Worm (Caenorhabditis elegans): ENCODE results near the gene str-4.

The str-4 gene

DNA sequence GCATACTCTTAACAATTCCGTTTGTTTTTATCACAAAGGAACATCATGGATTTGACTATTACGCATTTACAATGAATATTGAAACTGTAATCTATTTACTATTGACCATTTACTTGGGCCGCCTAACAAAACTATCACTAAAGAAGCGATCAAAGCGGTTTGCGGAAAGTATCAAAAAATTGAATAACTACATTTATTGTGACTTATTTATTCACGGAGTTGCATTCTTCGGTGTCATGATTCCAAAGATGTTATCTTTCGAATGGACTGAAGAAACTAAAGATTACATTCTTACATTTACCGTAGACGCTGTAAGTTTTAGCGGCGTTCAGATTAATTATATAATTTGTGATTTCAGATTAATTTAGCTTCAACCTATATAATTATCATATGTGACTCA, 24.7 kb upstream of the str-4 start:
- TF ChIP-seq aly-1 (tag; optimal IDR thresholded peaks at IDR 0.05) (no peak), flt-1 (GFP tag; IDR thresholded peaks at IDR 0.05) (no peak), pes-1 (GFP tag; IDR thresholded peaks at IDR 0.05) (no peak), tra-4 (tag; optimal IDR thresholded peaks at IDR 0.05) (no peak), tbx-37 (GFP tag; conservative IDR thresholded peaks at IDR 0.05) (no peak)

- no peak for TF ChIP-seq sea-1 (GFP tag; conservative IDR thresholded peaks at IDR 0.05)
- TF ChIP-seq hmbx-1 (tag; optimal IDR thresholded peaks at IDR 0.05): no peak
- no peak for TF ChIP-seq tra-4 (tag; optimal IDR thresholded peaks at IDR 0.05)
- TF ChIP-seq tbx-11 (GFP tag; IDR thresholded peaks at IDR 0.05): no peak
- TF ChIP-seq pes-1 (GFP tag; IDR thresholded peaks at IDR 0.05): no peak
- TF ChIP-seq B0310.2 (tag; optimal IDR thresholded peaks at IDR 0.05): no peak
- no peak for TF ChIP-seq ets-7 (tag; optimal IDR thresholded peaks at IDR 0.05)
- no peak for TF ChIP-seq hnd-1 (tag; optimal IDR thresholded peaks at IDR 0.05)
- no peak for TF ChIP-seq ceh-13 (GFP tag; optimal IDR thresholded peaks at IDR 0.05)
- TF ChIP-seq ama-1 (optimal IDR thresholded peaks at IDR 0.05): no peak
- TF ChIP-seq flt-1 (GFP tag; IDR thresholded peaks at IDR 0.05): no peak
- no peak for TF ChIP-seq aly-1 (tag; optimal IDR thresholded peaks at IDR 0.05)
- TF ChIP-seq F13C5.2 (tag; optimal IDR thresholded peaks at IDR 0.05): no peak
- TF ChIP-seq hmg-4 (GFP tag; optimal IDR thresholded peaks at IDR 0.05): no peak
- TF ChIP-seq scrt-1 (GFP tag; IDR thresholded peaks at IDR 0.05): no peak
- no peak for TF ChIP-seq ceh-36 (tag; optimal IDR thresholded peaks at IDR 0.05)
Measured at ce11 chrV:13363415-13363814, 23.9 kb upstream of the str-4 start, which contains the start of gene srg-46. srg-46 (plus strand) TSS chrV:13363715.

DNA sequence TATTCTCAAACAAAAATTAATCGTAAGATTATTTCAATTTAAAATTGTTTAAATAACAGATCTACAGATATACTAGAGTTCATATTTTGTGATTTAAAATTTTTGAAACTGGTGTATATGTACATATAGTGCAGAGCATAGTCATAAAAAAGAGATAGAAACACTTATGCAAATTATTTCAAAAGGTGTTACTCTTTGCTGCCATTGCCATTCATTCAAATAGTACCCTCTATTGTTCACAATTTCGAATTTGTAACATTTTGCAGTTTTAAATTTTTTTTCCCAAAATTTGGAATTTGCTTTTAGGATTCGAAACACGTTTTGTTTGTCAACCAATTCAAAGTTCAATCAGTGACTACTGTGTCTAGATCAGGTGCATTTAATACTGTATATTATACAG, 20.7 kb upstream of the str-4 start, which contains the start of gene F32H5.4:
Gene F32H5.4 (plus strand): TSS at position 301 of the 400 bp plus-strand sequence.
- no peak for TF ChIP-seq hnd-1 (tag; optimal IDR thresholded peaks at IDR 0.05)
- no peak for TF ChIP-seq aly-1 (tag; optimal IDR thresholded peaks at IDR 0.05)
- TF ChIP-seq hmbx-1 (tag; optimal IDR thresholded peaks at IDR 0.05): no peak
- TF ChIP-seq ceh-13 (GFP tag; optimal IDR thresholded peaks at IDR 0.05): no peak
- no peak for TF ChIP-seq ama-1 (optimal IDR thresholded peaks at IDR 0.05)
- TF ChIP-seq tbx-37 (GFP tag; conservative IDR thresholded peaks at IDR 0.05): no peak
- TF ChIP-seq scrt-1 (GFP tag; IDR thresholded peaks at IDR 0.05): no peak
- no peak for TF ChIP-seq sea-1 (GFP tag; conservative IDR thresholded peaks at IDR 0.05)
- TF ChIP-seq ceh-36 (tag; optimal IDR thresholded peaks at IDR 0.05): no peak
- TF ChIP-seq tbx-11 (GFP tag; IDR thresholded peaks at IDR 0.05): no peak
- no peak for TF ChIP-seq hmg-4 (GFP tag; optimal IDR thresholded peaks at IDR 0.05)
- TF ChIP-seq pes-1 (GFP tag; IDR thresholded peaks at IDR 0.05): no peak
- no peak for TF ChIP-seq B0310.2 (tag; optimal IDR thresholded peaks at IDR 0.05)
- no peak for TF ChIP-seq F13C5.2 (tag; optimal IDR thresholded peaks at IDR 0.05)
- no peak for TF ChIP-seq ets-7 (tag; optimal IDR thresholded peaks at IDR 0.05)

ce11 chrV:13358823-13359592, 19.5 kb upstream of the str-4 start, which contains the start of gene F32H5.3:
F32H5.3 (plus strand) TSS chrV:13359335.
- TF ChIP-seq tbx-37 (GFP tag; conservative IDR thresholded peaks at IDR 0.05): no peak
- no peak for TF ChIP-seq F13C5.2 (tag; optimal IDR thresholded peaks at IDR 0.05)
- TF ChIP-seq scrt-1 (GFP tag; IDR thresholded peaks at IDR 0.05): no peak
- no peak for TF ChIP-seq ceh-36 (tag; optimal IDR thresholded peaks at IDR 0.05)
- TF ChIP-seq aly-1 (tag; optimal IDR thresholded peaks at IDR 0.05): no peak
- no peak for TF ChIP-seq B0310.2 (tag; optimal IDR thresholded peaks at IDR 0.05)
- TF ChIP-seq hmbx-1 (tag; optimal IDR thresholded peaks at IDR 0.05): no peak
- TF ChIP-seq hmg-4 (GFP tag; optimal IDR thresholded peaks at IDR 0.05): no peak
- TF ChIP-seq tra-4 (tag; optimal IDR thresholded peaks at IDR 0.05): no peak
- TF ChIP-seq hnd-1 (tag; optimal IDR thresholded peaks at IDR 0.05): no peak

DNA sequence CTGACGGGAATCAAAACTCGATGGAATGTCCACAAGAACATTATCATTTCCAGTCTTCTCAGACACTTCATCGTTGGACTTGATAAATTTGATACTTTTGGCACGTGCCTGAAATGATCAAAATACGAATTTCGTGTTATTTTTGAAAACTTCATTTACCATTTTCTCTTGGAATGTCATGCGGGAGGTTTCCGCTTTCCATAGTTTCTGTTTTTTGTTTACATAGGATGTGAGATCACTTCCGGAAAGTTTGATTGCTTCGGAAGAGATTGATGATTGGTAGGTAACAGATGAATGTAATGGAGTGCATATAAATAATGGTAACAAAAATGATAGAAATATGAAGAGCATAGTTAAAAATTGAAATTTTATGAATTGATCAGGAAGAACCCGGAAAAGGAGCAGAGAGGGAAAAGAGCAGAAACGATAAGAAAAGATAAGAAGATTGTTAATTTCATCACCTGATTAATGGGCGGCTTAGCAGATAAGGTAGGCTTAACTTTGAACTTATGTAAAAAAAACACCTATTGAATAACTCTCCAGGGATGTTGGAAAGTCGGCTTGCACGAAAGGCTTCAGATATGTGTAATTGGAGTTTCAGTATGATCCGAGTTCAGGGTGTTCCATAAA, 18.2 kb upstream of the str-4 start, which contains the start of gene F32H5.1:
Gene F32H5.1 (minus strand): TSS at position 386 of the 630 bp plus-strand sequence.
- TF ChIP-seq flt-1 (GFP tag; IDR thresholded peaks at IDR 0.05): no peak
- no peak for TF ChIP-seq B0310.2 (tag; optimal IDR thresholded peaks at IDR 0.05)
- no peak for TF ChIP-seq aly-1 (tag; optimal IDR thresholded peaks at IDR 0.05)
- TF ChIP-seq ceh-36 (tag; optimal IDR thresholded peaks at IDR 0.05): no peak
- no peak for TF ChIP-seq tbx-37 (GFP tag; conservative IDR thresholded peaks at IDR 0.05)
- no peak for TF ChIP-seq hmbx-1 (tag; optimal IDR thresholded peaks at IDR 0.05)
- TF ChIP-seq ceh-13 (GFP tag; optimal IDR thresholded peaks at IDR 0.05): no peak
- TF ChIP-seq hnd-1 (tag; optimal IDR thresholded peaks at IDR 0.05): no peak
- no peak for TF ChIP-seq tra-4 (tag; optimal IDR thresholded peaks at IDR 0.05)
- TF ChIP-seq scrt-1 (GFP tag; IDR thresholded peaks at IDR 0.05): no peak

DNA sequence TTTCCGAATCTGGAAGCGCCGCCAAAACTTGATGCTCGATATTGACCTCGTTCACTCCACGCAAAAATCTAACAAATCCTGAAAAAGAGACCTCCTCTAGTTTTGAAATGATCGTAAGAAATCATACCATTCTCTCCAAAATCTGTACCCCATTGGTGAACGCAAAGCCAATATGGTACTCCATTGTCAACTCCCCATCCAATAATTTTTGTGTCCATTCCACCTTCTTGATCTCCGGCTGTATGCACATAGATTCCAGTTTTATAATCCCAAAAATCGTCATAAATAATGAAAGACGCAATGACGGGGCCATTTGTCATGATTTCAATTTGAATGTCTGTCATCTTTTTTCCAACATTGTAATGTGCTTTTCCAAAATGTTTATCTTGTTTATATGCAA, 16.7 kb upstream of the str-4 start:
- no peak for TF ChIP-seq tbx-37 (GFP tag; conservative IDR thresholded peaks at IDR 0.05)
- no peak for TF ChIP-seq hmbx-1 (tag; optimal IDR thresholded peaks at IDR 0.05)
- TF ChIP-seq ceh-36 (tag; optimal IDR thresholded peaks at IDR 0.05): no peak
- TF ChIP-seq ama-1 (optimal IDR thresholded peaks at IDR 0.05): no peak
- no peak for TF ChIP-seq sea-1 (GFP tag; conservative IDR thresholded peaks at IDR 0.05)
- no peak for TF ChIP-seq F13C5.2 (tag; optimal IDR thresholded peaks at IDR 0.05)
- TF ChIP-seq ceh-13 (GFP tag; optimal IDR thresholded peaks at IDR 0.05): no peak
- TF ChIP-seq tbx-11 (GFP tag; IDR thresholded peaks at IDR 0.05): no peak
- TF ChIP-seq hnd-1 (tag; optimal IDR thresholded peaks at IDR 0.05): no peak
- no peak for TF ChIP-seq scrt-1 (GFP tag; IDR thresholded peaks at IDR 0.05)
- no peak for TF ChIP-seq hmg-4 (GFP tag; optimal IDR thresholded peaks at IDR 0.05)
- no peak for TF ChIP-seq flt-1 (GFP tag; IDR thresholded peaks at IDR 0.05)
- TF ChIP-seq tra-4 (tag; optimal IDR thresholded peaks at IDR 0.05): no peak
- no peak for TF ChIP-seq aly-1 (tag; optimal IDR thresholded peaks at IDR 0.05)
- TF ChIP-seq pes-1 (GFP tag; IDR thresholded peaks at IDR 0.05): no peak

DNA sequence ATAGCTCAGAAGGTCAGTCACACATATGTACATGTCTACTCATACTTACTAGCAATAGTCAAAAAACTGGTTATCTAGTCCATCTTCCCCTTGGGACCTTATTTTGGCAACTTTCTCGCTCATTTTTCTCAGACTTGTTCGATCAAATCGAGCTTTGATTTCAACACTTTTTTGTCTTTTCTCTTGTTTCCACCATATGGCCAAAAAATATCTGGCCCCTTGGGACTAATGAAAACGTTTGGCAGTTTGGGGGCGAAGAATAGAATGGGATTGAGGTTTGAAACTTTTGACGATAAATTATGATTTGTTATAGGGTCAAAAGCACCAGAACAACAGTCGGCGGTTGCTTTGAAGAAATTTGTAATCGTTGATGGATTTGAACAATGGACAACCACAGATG, 12.9 kb upstream of the str-4 start:
- no peak for TF ChIP-seq tbx-11 (GFP tag; IDR thresholded peaks at IDR 0.05)

All from whole organism, early embryonic.